Fruit fly (Drosophila melanogaster) whole organism, wandering third instar larva: Measurements from ENCODE around the gene Snoo.

Experiments used
- Abd-B ChIP-seq: fragments of >200 bp; optimal IDR thresholded peaks from 2 replicates; lab custom pipeline; 2017; ENCODE audit warnings: missing biosample characterization, missing genetic modification characterization
- CG32264 ChIP-seq: fragments of 200-800 bp; sonication (Bioruptor generic); optimal IDR thresholded peaks from 2 replicates; lab custom pipeline; 2016; ENCODE audit warnings: missing biosample characterization, missing genetic modification characterization
- CG9705 ChIP-seq: fragments of 200-800 bp; sonication (Bioruptor generic); optimal IDR thresholded peaks from 2 replicates; lab custom pipeline; 2018; ENCODE audit warnings: missing biosample characterization, mild to moderate bottlenecking, missing genetic modification characterization
- CrebA ChIP-seq: fragments of 200-800 bp; sonication (Bioruptor generic); optimal IDR thresholded peaks from 2 replicates; lab custom pipeline; 2016; ENCODE audit warnings: missing biosample characterization, mild to moderate bottlenecking, missing genetic modification characterization, borderline replicate concordance
- Dfd ChIP-seq: fragments of >200 bp; optimal IDR thresholded peaks from 2 replicates; lab custom pipeline; 2017; ENCODE audit warnings: missing biosample characterization, missing genetic modification characterization
- Dif ChIP-seq: fragments of 200-275, 200-300 bp; sonication (Bioruptor generic); optimal IDR thresholded peaks from 2 replicates; lab custom pipeline; 2018; ENCODE audit warnings: missing biosample characterization, missing genetic modification characterization; ENCODE audit not compliant: partially characterized antibody
- GATAd ChIP-seq: sonication (Bioruptor generic); optimal IDR thresholded peaks from 2 replicates; lab custom pipeline; 2016; ENCODE audit warnings: missing biosample characterization, missing genetic modification characterization
- HLH106 ChIP-seq: fragments of 200-800 bp; optimal IDR thresholded peaks from 3 replicates; lab custom pipeline; 2019; ENCODE audit warnings: missing biosample characterization, mild to moderate bottlenecking, missing genetic modification characterization, moderate library complexity
- Hnf4 ChIP-seq: fragments of 200-800 bp; sonication (Bioruptor generic); optimal IDR thresholded peaks from 2 replicates; lab custom pipeline; 2016; ENCODE audit warnings: missing biosample characterization, mild to moderate bottlenecking, missing genetic modification characterization
- Hr78 ChIP-seq: fragments of >200 bp; optimal IDR thresholded peaks from 2 replicates; lab custom pipeline; 2017; ENCODE audit warnings: missing biosample characterization, missing genetic modification characterization
- Hr83 ChIP-seq: fragments of 200-300 bp; sonication (Bioruptor generic); optimal IDR thresholded peaks from 2 replicates; lab custom pipeline; 2016; ENCODE audit warnings: missing biosample characterization, mild to moderate bottlenecking, missing genetic modification characterization, moderate library complexity; ENCODE audit not compliant: poor library complexity, severe bottlenecking
- Jra ChIP-seq: sonication (Bioruptor generic); optimal IDR thresholded peaks from 2 replicates; lab custom pipeline; 2016; ENCODE audit warnings: missing biosample characterization, missing genetic modification characterization
- Mio ChIP-seq: sonication (Bioruptor generic); optimal IDR thresholded peaks from 2 replicates; lab custom pipeline; 2016; ENCODE audit warnings: missing biosample characterization, missing genetic modification characterization
- Myc ChIP-seq: fragments of >200 bp; optimal IDR thresholded peaks from 2 replicates; lab custom pipeline; 2017
- N ChIP-seq: fragments of >200 bp; optimal IDR thresholded peaks from 2 replicates; lab custom pipeline; 2018; ENCODE audit warnings: missing biosample characterization, missing external identifiers, missing genetic modification characterization
- OdsH ChIP-seq: fragments of 200-800 bp; sonication (Bioruptor generic); optimal IDR thresholded peaks from 2 replicates; lab custom pipeline; 2016; ENCODE audit warnings: missing biosample characterization, mild to moderate bottlenecking, missing genetic modification characterization
- Rel ChIP-seq, 2 experiments: fragments of 200-800 bp; sonication (Bioruptor generic) in 1 of 2; optimal IDR thresholded peaks; 2 replicates in 1 of 2; 3 replicates in 1 of 2; lab custom pipeline; 2016 to 2019; ENCODE audit warnings: mild to moderate bottlenecking in 2 of 2, missing biosample characterization in 2 of 2, missing genetic modification characterization in 2 of 2, moderate library complexity in 1 of 2
- Sp1 ChIP-seq: fragments of 200-800 bp; sonication (Bioruptor generic); optimal IDR thresholded peaks from 3 replicates; lab custom pipeline; 2019; ENCODE audit warnings: missing biosample characterization, mild to moderate bottlenecking, missing genetic modification characterization, moderate library complexity
- Vsx2 ChIP-seq: fragments of 200-300, 225-300 bp; sonication (Bioruptor generic); optimal IDR thresholded peaks from 2 replicates; lab custom pipeline; 2018; ENCODE audit warnings: missing biosample characterization, missing genetic modification characterization; ENCODE audit not compliant: partially characterized antibody
- br ChIP-seq: fragments of 200-800 bp; sonication (Bioruptor generic); optimal IDR thresholded peaks from 2 replicates; lab custom pipeline; 2016; ENCODE audit warnings: missing biosample characterization, missing genetic modification characterization
- brk ChIP-seq: fragments of 200-800 bp; sonication (Bioruptor generic); optimal IDR thresholded peaks from 2 replicates; lab custom pipeline; 2016; ENCODE audit warnings: missing biosample characterization, mild to moderate bottlenecking, missing genetic modification characterization
- dl ChIP-seq, 2 experiments: fragments of 175-275, 200-275 bp in 1 of 2; fragments of 200-275 bp in 1 of 2; sonication (Bioruptor generic); optimal IDR thresholded peaks; lab custom pipeline; 2018; ENCODE audit warnings: mild to moderate bottlenecking in 2 of 2, missing biosample characterization in 2 of 2, missing genetic modification characterization in 2 of 2, moderate library complexity in 2 of 2; ENCODE audit not compliant: partially characterized antibody in 2 of 2, insufficient read depth in 1 of 2
- dmrt93B ChIP-seq: fragments of 200-800 bp; sonication (Bioruptor generic); optimal IDR thresholded peaks from 2 replicates; lab custom pipeline; 2018; ENCODE audit warnings: missing biosample characterization, mild to moderate bottlenecking, missing genetic modification characterization
- dsf ChIP-seq: sonication (Bioruptor generic); optimal IDR thresholded peaks from 2 replicates; lab custom pipeline; 2016; ENCODE audit warnings: missing biosample characterization, missing genetic modification characterization, borderline replicate concordance
- ey ChIP-seq: fragments of 200-800 bp; sonication (Bioruptor generic); optimal IDR thresholded peaks from 2 replicates; lab custom pipeline; 2016; ENCODE audit warnings: missing biosample characterization, missing genetic modification characterization
- foxo ChIP-seq, 2 experiments: fragments of 200-800 bp; sonication (Bioruptor generic); optimal IDR thresholded peaks; 2 replicates in 1 of 2; 3 replicates in 1 of 2; lab custom pipeline; 2016 to 2017; ENCODE audit warnings: missing biosample characterization in 2 of 2, missing genetic modification characterization in 2 of 2
- fru ChIP-seq: fragments of 200-800 bp; sonication (Bioruptor generic); optimal IDR thresholded peaks from 3 replicates; lab custom pipeline; 2016; ENCODE audit warnings: missing biosample characterization, mild to moderate bottlenecking, missing genetic modification characterization
- h ChIP-seq: fragments of 200-800 bp; sonication (Bioruptor generic); optimal IDR thresholded peaks from 3 replicates; lab custom pipeline; 2016; ENCODE audit warnings: missing biosample characterization, mild to moderate bottlenecking, missing genetic modification characterization
- jim ChIP-seq: fragments of 175-275, 200-325 bp; sonication (Bioruptor generic); optimal IDR thresholded peaks from 2 replicates; lab custom pipeline; 2016; ENCODE audit warnings: missing biosample characterization, mild to moderate bottlenecking, missing genetic modification characterization
- lola ChIP-seq: fragments of >200 bp; optimal IDR thresholded peaks from 2 replicates; lab custom pipeline; 2017; ENCODE audit warnings: missing biosample characterization, missing genetic modification characterization
- pan ChIP-seq: fragments of >200 bp; optimal IDR thresholded peaks from 2 replicates; lab custom pipeline; 2017
- psq ChIP-seq: fragments of 200-800 bp; sonication (Bioruptor generic); optimal IDR thresholded peaks from 3 replicates; lab custom pipeline; 2017; ENCODE audit warnings: missing biosample characterization, mild to moderate bottlenecking, missing genetic modification characterization, moderate library complexity
- rgr ChIP-seq: fragments of 200-800 bp; sonication (Bioruptor generic); optimal IDR thresholded peaks from 3 replicates; lab custom pipeline; 2016; ENCODE audit warnings: missing biosample characterization, mild to moderate bottlenecking, missing genetic modification characterization
- sage ChIP-seq: fragments of 200-800 bp; sonication (Bioruptor generic); optimal IDR thresholded peaks from 2 replicates; lab custom pipeline; 2016; ENCODE audit warnings: missing biosample characterization, mild to moderate bottlenecking, missing genetic modification characterization
- sv ChIP-seq: fragments of 200-800 bp; sonication (Bioruptor generic); optimal IDR thresholded peaks from 3 replicates; lab custom pipeline; 2016; ENCODE audit warnings: missing biosample characterization, missing genetic modification characterization
- tai ChIP-seq: sonication (Bioruptor generic); optimal IDR thresholded peaks from 2 replicates; lab custom pipeline; 2016; ENCODE audit warnings: missing biosample characterization, missing genetic modification characterization
- usp ChIP-seq: fragments of >200 bp; optimal IDR thresholded peaks from 2 replicates; lab custom pipeline; 2017; ENCODE audit warnings: missing biosample characterization, missing genetic modification characterization
- woc ChIP-seq: sonication (Bioruptor generic); optimal IDR thresholded peaks from 2 replicates; lab custom pipeline; 2016; ENCODE audit warnings: missing biosample characterization, mild to moderate bottlenecking, missing genetic modification characterization

Snoo gene

dm6 chr2L:8004072-8004471 lies 20.1 kb upstream of the Snoo start, which contains the start of gene Wwox:
Wwox (minus strand) TSS chr2L:8004286.
- TF ChIP-seq rgr (GFP tag; lab: Kevin White, UChicago), result peak; percentile 87
- TF ChIP-seq fru, result no peak
- no peak for TF ChIP-seq dmrt93B
- TF ChIP-seq br (GFP tag; lab: Kevin White, UChicago), result no peak
- no peak for TF ChIP-seq psq (GFP tag; lab: Kevin White, UChicago)
- no peak for TF ChIP-seq woc
- peak in 1 of 2 experiments; percentile 44 for TF ChIP-seq foxo (GFP tag; optimal IDR thresholded peaks at IDR 0.05; lab: Kevin White, UChicago)
- no peak for TF ChIP-seq h (GFP tag; lab: Kevin White, UChicago)
- TF ChIP-seq brk (GFP tag; lab: Kevin White, UChicago), result peak; percentile 32
- no peak for TF ChIP-seq Vsx2 (GFP tag; lab: Kevin White, UChicago)
- TF ChIP-seq Dif (GFP tag; lab: Kevin White, UChicago), result no peak
- no peak for TF ChIP-seq ey
- no peak for TF ChIP-seq sv (GFP tag; lab: Kevin White, UChicago)
- peak; percentile 33 for TF ChIP-seq Myc (lab: Kevin White, UChicago)
- TF ChIP-seq sage (GFP tag; lab: Kevin White, UChicago), result peak; percentile 26
- TF ChIP-seq Sp1 (GFP tag; lab: Kevin White, UChicago), result no peak
- TF ChIP-seq GATAd (GFP tag; lab: Kevin White, UChicago), result no peak
- no peak for TF ChIP-seq jim (GFP tag; lab: Kevin White, UChicago)
- no peak for TF ChIP-seq Abd-B (GFP tag; lab: Kevin White, UChicago)
- no peak for TF ChIP-seq Hr78 (GFP tag; lab: Kevin White, UChicago)
- no peak for TF ChIP-seq CrebA
- TF ChIP-seq Hnf4 (GFP tag; lab: Kevin White, UChicago), result no peak
- no peak for TF ChIP-seq Mio (GFP tag; lab: Kevin White, UChicago)
- no peak for TF ChIP-seq HLH106 (tag; lab: Kevin White, UChicago)
- no peak for TF ChIP-seq dl (GFP tag; optimal IDR thresholded peaks at IDR 0.05; lab: Kevin White, UChicago; ENCODE audit: insufficient read depth in 1 of 2, partially characterized antibody in 2 of 2)
- TF ChIP-seq Rel (GFP tag; optimal IDR thresholded peaks at IDR 0.05; lab: Kevin White, UChicago), result no peak
- TF ChIP-seq Rel (tag; optimal IDR thresholded peaks at IDR 0.05; lab: Kevin White, UChicago), result no peak
- no peak for TF ChIP-seq dsf
- TF ChIP-seq tai (GFP tag; lab: Kevin White, UChicago), result no peak
- TF ChIP-seq Hr83 (GFP tag; lab: Kevin White, UChicago), result no peak
- no peak for TF ChIP-seq CG32264 (GFP tag; lab: Kevin White, UChicago)
- TF ChIP-seq N (GFP tag; lab: Kevin White, UChicago), result no peak
- no peak for TF ChIP-seq pan (lab: Kevin White, UChicago)

- TF ChIP-seq CG32264 (GFP tag; lab: Kevin White, UChicago), result peak; percentile 33
- TF ChIP-seq h (GFP tag; lab: Kevin White, UChicago), result peak; percentile 82
- peak; percentile 76 for TF ChIP-seq Sp1 (GFP tag; lab: Kevin White, UChicago)
- no peak for TF ChIP-seq Vsx2 (GFP tag; lab: Kevin White, UChicago)
- peak in 1 of 2 experiments; percentile 80 for TF ChIP-seq foxo (GFP tag; optimal IDR thresholded peaks at IDR 0.05; lab: Kevin White, UChicago)
- no peak for TF ChIP-seq usp (GFP tag; lab: Kevin White, UChicago)
- TF ChIP-seq dl (GFP tag; optimal IDR thresholded peaks at IDR 0.05; lab: Kevin White, UChicago; ENCODE audit: insufficient read depth in 1 of 2, partially characterized antibody in 2 of 2), result no peak
- no peak for TF ChIP-seq Rel (GFP tag; optimal IDR thresholded peaks at IDR 0.05; lab: Kevin White, UChicago)
- peak; percentile 5 for TF ChIP-seq Rel (tag; optimal IDR thresholded peaks at IDR 0.05; lab: Kevin White, UChicago)
- peak; percentile 12 for TF ChIP-seq Hnf4 (GFP tag; lab: Kevin White, UChicago)
- TF ChIP-seq psq (GFP tag; lab: Kevin White, UChicago), result peak; percentile 65
- TF ChIP-seq OdsH (GFP tag; lab: Kevin White, UChicago), result peak; percentile 69
- TF ChIP-seq Hr78 (GFP tag; lab: Kevin White, UChicago), result no peak
- no peak for TF ChIP-seq N (GFP tag; lab: Kevin White, UChicago)
- peak; percentile 21 for TF ChIP-seq Jra (GFP tag; lab: Kevin White, UChicago)
- no peak for TF ChIP-seq Dfd
- TF ChIP-seq pan (lab: Kevin White, UChicago), result no peak
- TF ChIP-seq woc, result peak; percentile 55
- TF ChIP-seq ey, result peak; percentile 76
- TF ChIP-seq sage (GFP tag; lab: Kevin White, UChicago), result peak; percentile 32
- TF ChIP-seq HLH106 (tag; lab: Kevin White, UChicago), result peak; percentile 76
- TF ChIP-seq rgr (GFP tag; lab: Kevin White, UChicago), result peak; percentile 62
- TF ChIP-seq CrebA, result no peak
- TF ChIP-seq tai (GFP tag; lab: Kevin White, UChicago), result no peak
- TF ChIP-seq Abd-B (GFP tag; lab: Kevin White, UChicago), result no peak
- TF ChIP-seq br (GFP tag; lab: Kevin White, UChicago), result peak; percentile 82
- no peak for TF ChIP-seq Hr83 (GFP tag; lab: Kevin White, UChicago)
- TF ChIP-seq Mio (GFP tag; lab: Kevin White, UChicago), result no peak
- TF ChIP-seq brk (GFP tag; lab: Kevin White, UChicago), result peak; percentile 35
- TF ChIP-seq Dif (GFP tag; lab: Kevin White, UChicago), result no peak
- TF ChIP-seq lola (GFP tag; lab: Kevin White, UChicago), result no peak
- no peak for TF ChIP-seq GATAd (GFP tag; lab: Kevin White, UChicago)
- TF ChIP-seq fru, result peak; percentile 69
- peak; percentile 89 for TF ChIP-seq sv (GFP tag; lab: Kevin White, UChicago)
- TF ChIP-seq jim (GFP tag; lab: Kevin White, UChicago), result no peak
- peak; percentile 57 for TF ChIP-seq dmrt93B
- no peak for TF ChIP-seq dsf
- TF ChIP-seq CG9705, result no peak
- TF ChIP-seq Myc (lab: Kevin White, UChicago), result no peak
Observed at dm6 chr2L:8001694-8002627, 18.0 kb upstream of the Snoo start.
